Worm (Caenorhabditis elegans) whole organism, L2 larva: ENCODE data around the gene Y17G7B.22.

Source experiments
- C34F6.9 ChIP-seq: fragments of 150-350 bp; optimal IDR thresholded peaks from 2 replicates; lab custom pipeline; 2014; ENCODE audit warnings: missing biosample characterization, missing genetic modification characterization
- F13H6.1 ChIP-seq: sonication (generic microtip); optimal IDR thresholded peaks from 2 replicates; lab custom pipeline; 2016; ENCODE audit warnings: missing genetic modification characterization, missing compliant biosample characterization
- Y55F3AM.14 ChIP-seq: fragments of 200-800 bp; sonication (Bioruptor generic); optimal IDR thresholded peaks from 2 replicates; lab custom pipeline; 2018; ENCODE audit warnings: mild to moderate bottlenecking, missing genetic modification characterization, missing compliant biosample characterization
- ZK546.5 ChIP-seq: sonication (generic microtip); optimal IDR thresholded peaks from 2 replicates; lab custom pipeline; 2017; ENCODE audit warnings: missing biosample characterization, missing genetic modification characterization
- blmp-1 ChIP-seq: sonication (generic microtip); optimal IDR thresholded peaks from 2 replicates; lab custom pipeline; 2017; ENCODE audit warnings: missing genetic modification characterization, mild to moderate bottlenecking, missing compliant biosample characterization, antibody characterized with exemption, moderate library complexity; ENCODE audit not compliant: insufficient read depth
- ceh-16 ChIP-seq: fragments of 150-350 bp; optimal IDR thresholded peaks from 2 replicates; lab custom pipeline; 2014; ENCODE audit warnings: missing biosample characterization, missing genetic modification characterization
- ceh-82 ChIP-seq: fragments of 150-350 bp; optimal IDR thresholded peaks from 2 replicates; lab custom pipeline; 2014; ENCODE audit warnings: missing biosample characterization, missing genetic modification characterization
- crh-2 ChIP-seq: sonication (generic microtip); optimal IDR thresholded peaks from 2 replicates; lab custom pipeline; 2017; ENCODE audit warnings: missing biosample characterization, missing genetic modification characterization
- dmd-4 ChIP-seq: sonication (generic microtip); optimal IDR thresholded peaks from 2 replicates; lab custom pipeline; 2017; ENCODE audit warnings: missing biosample characterization, missing genetic modification characterization
- elt-1 ChIP-seq: fragments of 150-350 bp; optimal IDR thresholded peaks from 2 replicates; lab custom pipeline; 2014; ENCODE audit warnings: missing biosample characterization, missing genetic modification characterization
- elt-3 ChIP-seq: sonication (generic microtip); optimal IDR thresholded peaks from 2 replicates; lab custom pipeline; 2017; ENCODE audit warnings: missing biosample characterization, missing genetic modification characterization
- fos-1 ChIP-seq: fragments of 150-350 bp; optimal IDR thresholded peaks from 2 replicates; lab custom pipeline; 2014; ENCODE audit warnings: missing biosample characterization, missing genetic modification characterization
- gmeb-1 ChIP-seq: fragments of 150-350 bp; optimal IDR thresholded peaks from 2 replicates; lab custom pipeline; 2014; ENCODE audit warnings: missing biosample characterization, missing genetic modification characterization
- lsy-2 ChIP-seq, 2 experiments: fragments of 150-350 bp in 1 of 2; sonication (generic microtip) in 1 of 2; optimal IDR thresholded peaks; 2 replicates each; lab custom pipeline; 2014 to 2017; ENCODE audit warnings: missing biosample characterization in 2 of 2, missing genetic modification characterization in 2 of 2
- mab-5 ChIP-seq: fragments of 150-350 bp; optimal IDR thresholded peaks from 2 replicates; lab custom pipeline; 2014; ENCODE audit warnings: missing biosample characterization, missing genetic modification characterization
- mdl-1 ChIP-seq, 2 experiments: fragments of 150-350 bp in 1 of 2; sonication (generic microtip) in 1 of 2; optimal IDR thresholded peaks; 2 replicates each; lab custom pipeline; 2017; ENCODE audit warnings: missing biosample characterization in 2 of 2, missing genetic modification characterization in 2 of 2
- nhr-10 ChIP-seq: sonication (generic microtip); optimal IDR thresholded peaks from 2 replicates; lab custom pipeline; 2017; ENCODE audit warnings: missing biosample characterization, missing genetic modification characterization
- nhr-129 ChIP-seq: fragments of 150-350 bp; optimal IDR thresholded peaks from 2 replicates; lab custom pipeline; 2014; ENCODE audit warnings: missing biosample characterization, missing genetic modification characterization
- nhr-21 ChIP-seq: fragments of 150-350 bp; optimal IDR thresholded peaks from 2 replicates; lab custom pipeline; 2014; ENCODE audit warnings: missing biosample characterization, missing genetic modification characterization
- nhr-237 ChIP-seq: fragments of 150-350 bp; optimal IDR thresholded peaks from 2 replicates; lab custom pipeline; 2014; ENCODE audit warnings: missing biosample characterization, missing genetic modification characterization
- nhr-25 ChIP-seq: fragments of 150-350 bp; sonication (generic microtip); optimal IDR thresholded peaks from 3 replicates; lab custom pipeline; 2014; ENCODE audit warnings: missing biosample characterization, missing genetic modification characterization
- nhr-77 ChIP-seq: fragments of 150-350 bp; optimal IDR thresholded peaks from 2 replicates; lab custom pipeline; 2014; ENCODE audit warnings: missing biosample characterization, missing genetic modification characterization
- sem-4 ChIP-seq: fragments of 150-350 bp; optimal IDR thresholded peaks from 2 replicates; lab custom pipeline; 2014; ENCODE audit warnings: missing biosample characterization, missing genetic modification reagents, missing genetic modification characterization
- skn-1 ChIP-seq: sonication (generic microtip); optimal IDR thresholded peaks from 2 replicates; lab custom pipeline; 2017; ENCODE audit warnings: missing biosample characterization, missing genetic modification characterization
- sma-3 ChIP-seq: sonication (generic microtip); optimal IDR thresholded peaks from 2 replicates; lab custom pipeline; 2016; ENCODE audit warnings: missing genetic modification reagents, missing genetic modification characterization, missing compliant biosample characterization
- sma-9 ChIP-seq, 2 experiments: fragments of 150-350 bp in 1 of 2; sonication (generic microtip) in 1 of 2; optimal IDR thresholded peaks; 2 replicates each; lab custom pipeline; 2014 to 2016; ENCODE audit warnings: missing genetic modification characterization in 2 of 2, mild to moderate bottlenecking in 1 of 2, missing biosample characterization in 1 of 2, missing compliant biosample characterization in 1 of 2, missing genetic modification reagents in 1 of 2, moderate library complexity in 1 of 2
- snpc-4 ChIP-seq: fragments of 150-350 bp; optimal IDR thresholded peaks from 2 replicates; lab custom pipeline; 2014; ENCODE audit warnings: missing biosample characterization, missing genetic modification characterization
- unc-39 ChIP-seq: fragments of 150-350 bp; optimal IDR thresholded peaks from 2 replicates; lab custom pipeline; 2014; ENCODE audit warnings: missing biosample characterization, missing genetic modification characterization
- unc-55 ChIP-seq: fragments of 150-350 bp; sonication (generic microtip); optimal IDR thresholded peaks from 3 replicates; lab custom pipeline; 2014; ENCODE audit warnings: missing biosample characterization, missing genetic modification reagents, missing genetic modification characterization
- zag-1 ChIP-seq: fragments of 150-350 bp; optimal IDR thresholded peaks from 2 replicates; lab custom pipeline; 2014; ENCODE audit warnings: missing biosample characterization, missing genetic modification characterization
- ztf-11 ChIP-seq: sonication (generic microtip); optimal IDR thresholded peaks from 2 replicates; lab custom pipeline; 2017; ENCODE audit warnings: missing biosample characterization, missing genetic modification characterization
- ztf-4 ChIP-seq: fragments of 150-350 bp; optimal IDR thresholded peaks from 2 replicates; lab custom pipeline; 2014; ENCODE audit warnings: missing biosample characterization, missing genetic modification characterization

The Y17G7B.22 gene

DNA sequence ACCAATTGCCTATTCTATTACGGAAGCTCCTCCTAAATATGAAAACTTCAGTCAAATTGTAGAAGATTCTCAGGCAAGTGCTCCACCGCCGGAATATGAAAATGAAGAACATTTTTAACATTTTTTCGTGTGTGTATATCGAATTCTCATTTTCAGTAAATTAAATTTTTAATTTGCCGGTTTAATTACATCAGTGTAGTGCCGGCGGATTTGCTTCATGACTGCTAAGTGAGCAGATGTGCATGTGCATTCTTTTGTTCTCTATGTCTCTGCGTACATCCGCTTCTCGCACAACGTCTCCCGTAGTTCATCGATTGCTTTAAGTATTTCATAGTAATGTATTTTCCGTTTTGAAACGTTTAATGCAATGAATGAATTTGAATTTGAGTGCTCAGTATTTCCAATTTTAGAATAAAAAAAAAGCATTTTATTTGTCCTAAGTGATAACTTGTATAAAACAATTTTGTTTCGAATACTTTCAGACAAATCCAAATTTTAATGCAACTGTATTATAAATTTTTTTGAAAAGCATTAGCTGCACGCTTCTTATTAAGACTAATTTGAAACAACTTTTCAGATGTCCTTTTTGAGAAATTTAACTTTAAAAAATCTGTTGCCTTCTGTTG is at the start of gene Y17G7B.22:
Gene Y17G7B.22 (plus strand): TSS at position 576 of the 626 bp plus-strand sequence.
- TF ChIP-seq ztf-11 (tag; lab: Kevin White, UChicago), result no peak
- TF ChIP-seq ceh-16 (tag; lab: Kevin White, UChicago), result no peak
- peak; percentile 34 for TF ChIP-seq C34F6.9 (tag; lab: Kevin White, UChicago)
- no peak for TF ChIP-seq unc-39 (tag; lab: Kevin White, UChicago)
- peak; percentile 8 for TF ChIP-seq unc-55 (GFP tag; lab: Kevin White, UChicago)
- TF ChIP-seq sma-9 (GFP tag; optimal IDR thresholded peaks at IDR 0.05; lab: Kevin White, UChicago), result no peak
- TF ChIP-seq sma-9 (tag; optimal IDR thresholded peaks at IDR 0.05; lab: Kevin White, UChicago), result no peak
- no peak for TF ChIP-seq nhr-25 (tag; lab: Kevin White, UChicago)

DNA sequence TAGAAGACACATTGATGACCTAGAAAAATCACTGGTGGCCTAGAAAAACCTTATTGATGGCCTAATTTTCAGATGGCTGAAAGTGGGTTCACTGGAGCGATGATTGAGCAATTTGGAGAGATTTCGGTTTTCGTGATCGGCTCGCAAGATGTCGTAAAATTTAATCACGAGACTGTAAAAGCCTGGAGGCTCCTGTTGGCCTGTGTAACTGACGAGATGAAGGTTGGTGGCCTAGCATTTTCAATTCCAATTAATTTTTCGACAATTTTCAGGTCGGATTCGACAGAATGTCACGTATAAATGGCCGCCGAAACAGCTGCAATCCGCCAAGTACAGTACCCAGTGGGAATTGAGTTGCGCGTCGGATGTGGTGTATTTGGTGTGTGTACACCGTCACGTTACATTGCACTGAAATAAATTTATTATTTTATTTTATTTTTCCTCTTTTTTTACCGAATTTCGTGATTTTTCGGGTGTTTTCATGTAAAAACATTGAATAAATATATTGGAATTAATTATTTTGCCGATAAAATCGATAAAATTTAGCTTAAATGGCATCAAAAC is 44.4 kb upstream of the Y17G7B.22 start, which contains the start of gene Y17G7B.12:
Gene Y17G7B.12 (plus strand): TSS at position 547 of the 564 bp plus-strand sequence.
- TF ChIP-seq F13H6.1 (tag; lab: Kevin White, UChicago), result no peak
- TF ChIP-seq lsy-2 (tag; optimal IDR thresholded peaks at IDR 0.05; lab: Kevin White, UChicago), result peak; percentile 38 to 80
- TF ChIP-seq unc-55 (GFP tag; lab: Kevin White, UChicago), result peak; percentile 16

DNA sequence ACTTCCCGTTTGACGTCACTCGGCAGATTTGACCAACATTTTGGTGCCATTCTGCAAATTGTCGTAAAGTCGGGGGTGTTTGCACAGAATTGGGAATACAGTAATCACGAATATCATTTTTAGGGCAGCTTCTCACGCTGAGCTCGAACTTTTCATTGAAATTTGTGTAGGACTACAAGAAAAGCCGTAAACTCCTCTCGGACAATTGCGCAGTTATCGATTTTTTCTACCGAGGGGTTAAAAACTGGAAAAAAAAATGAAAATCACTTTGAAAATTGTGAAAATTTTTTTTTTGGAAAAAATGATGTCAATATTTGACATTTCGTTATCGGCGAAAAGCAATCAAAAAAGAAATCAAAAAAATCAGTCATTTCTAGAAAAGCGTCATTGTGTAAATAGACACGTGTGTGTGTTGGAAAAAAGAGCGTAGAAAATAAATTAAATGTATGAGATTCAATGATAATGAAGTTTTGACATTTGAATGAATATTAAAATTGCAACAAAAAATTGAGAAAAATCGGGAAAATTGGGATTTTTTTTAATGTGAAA is 40.1 kb upstream of the Y17G7B.22 start, which contains the start of gene Y17G7B.8:
Gene Y17G7B.8 (minus strand): TSS at position 51 of the 549 bp plus-strand sequence.
- TF ChIP-seq snpc-4 (tag; lab: Kevin White, UChicago) (no peak), elt-1 (tag; lab: Kevin White, UChicago) (no peak), ztf-4 (no peak), crh-2 (tag; lab: Kevin White, UChicago) (peak; percentile 69), gmeb-1 (tag; lab: Kevin White, UChicago) (peak; percentile 22), ceh-82 (tag; lab: Kevin White, UChicago) (no peak), nhr-10 (no peak), F13H6.1 (tag; lab: Kevin White, UChicago) (no peak), nhr-129 (tag; lab: Kevin White, UChicago) (no peak), blmp-1 (tag; lab: Kevin White, UChicago) (no peak), nhr-25 (tag; lab: Kevin White, UChicago) (no peak), fos-1 (tag; lab: Kevin White, UChicago) (peak; percentile 98), sem-4 (tag; lab: Kevin White, UChicago) (no peak), nhr-237 (tag; lab: Kevin White, UChicago) (no peak)

DNA sequence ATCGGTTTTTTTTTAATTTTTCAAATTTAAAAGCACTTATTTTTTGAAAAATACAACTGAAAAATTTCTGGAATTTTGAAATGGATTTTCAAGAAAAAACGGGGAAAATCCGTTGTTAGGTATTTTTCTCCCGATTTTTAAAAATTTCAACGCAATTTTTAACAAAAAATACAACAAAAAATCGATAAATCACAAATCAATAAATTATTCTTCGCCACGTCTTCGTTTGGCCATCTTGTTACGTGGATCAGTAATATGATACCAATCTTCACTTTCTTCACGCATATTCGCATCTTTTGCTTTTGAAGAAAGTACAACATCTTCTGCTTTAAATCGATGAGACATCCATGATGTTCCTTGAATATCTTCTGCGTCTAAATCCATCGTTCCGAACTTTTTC is 39.1 kb upstream of the Y17G7B.22 start:
- TF ChIP-seq crh-2 (tag; lab: Kevin White, UChicago) (no peak), F13H6.1 (tag; lab: Kevin White, UChicago) (no peak), unc-55 (GFP tag; lab: Kevin White, UChicago) (no peak), sem-4 (tag; lab: Kevin White, UChicago) (no peak), nhr-77 (tag; lab: Kevin White, UChicago) (no peak), C34F6.9 (tag; lab: Kevin White, UChicago) (no peak), nhr-237 (tag; lab: Kevin White, UChicago) (no peak), mdl-1 (tag; optimal IDR thresholded peaks at IDR 0.05; lab: Kevin White, UChicago) (no peak)

DNA sequence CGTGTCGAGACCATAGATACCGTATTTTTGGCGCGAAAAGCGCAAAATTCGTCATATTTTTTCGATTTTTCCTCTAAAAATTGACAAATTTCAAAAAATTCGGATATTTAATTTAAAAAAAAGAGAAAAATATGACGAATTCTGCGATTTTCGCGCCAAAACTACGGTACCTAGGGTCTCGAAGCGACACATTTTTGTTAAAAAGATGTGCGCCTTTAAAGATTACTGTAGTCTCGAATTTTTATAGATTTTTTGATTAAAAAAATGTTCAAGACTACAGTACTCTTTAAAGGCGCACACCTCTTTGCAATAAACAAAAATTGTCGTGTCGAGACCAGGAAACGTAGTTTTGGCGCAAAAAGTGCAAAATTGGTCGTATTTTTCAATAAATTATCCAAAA is 31.8 kb upstream of the Y17G7B.22 start:
- TF ChIP-seq sma-9 (GFP tag; optimal IDR thresholded peaks at IDR 0.05; lab: Kevin White, UChicago) (no peak), sma-9 (tag; optimal IDR thresholded peaks at IDR 0.05; lab: Kevin White, UChicago) (no peak), mab-5 (no peak), nhr-77 (tag; lab: Kevin White, UChicago) (no peak), nhr-21 (no peak), nhr-237 (tag; lab: Kevin White, UChicago) (no peak), Y55F3AM.14 (GFP tag; lab: Kevin White, UChicago) (no peak), ZK546.5 (tag; lab: Kevin White, UChicago) (no peak), F13H6.1 (tag; lab: Kevin White, UChicago) (no peak), zag-1 (tag; lab: Kevin White, UChicago) (no peak), skn-1 (tag; lab: Kevin White, UChicago) (no peak), ceh-82 (tag; lab: Kevin White, UChicago) (no peak), elt-1 (tag; lab: Kevin White, UChicago) (no peak), elt-3 (tag; lab: Kevin White, UChicago) (no peak), sma-3 (no peak), fos-1 (tag; lab: Kevin White, UChicago) (no peak), dmd-4 (tag; lab: Kevin White, UChicago) (no peak), nhr-129 (tag; lab: Kevin White, UChicago) (no peak)
